Worm (Caenorhabditis elegans): Measurements from ENCODE around the gene nlp-79.

ce11 chrIV:13121396-13121795 is 28.0 kb upstream of the nlp-79 start:
- no peak for TF ChIP-seq D2030.7 (GFP tag; IDR thresholded peaks at IDR 0.05)
- TF ChIP-seq hmg-1.2 (GFP tag; IDR thresholded peaks at IDR 0.05) = no peak
- TF ChIP-seq xnd-1 (tag; optimal IDR thresholded peaks at IDR 0.05) = no peak
- TF ChIP-seq dpff-1 (tag; optimal IDR thresholded peaks at IDR 0.05) = no peak
- no peak for TF ChIP-seq ztf-25 (GFP tag; IDR thresholded peaks at IDR 0.05)
- TF ChIP-seq madf-8 (GFP tag; conservative IDR thresholded peaks at IDR 0.05) = no peak
- no peak for TF ChIP-seq ztf-18 (tag; optimal IDR thresholded peaks at IDR 0.05)
- no peak for TF ChIP-seq zfh-2 (GFP tag; conservative IDR thresholded peaks at IDR 0.05)
- no peak for TF ChIP-seq pha-4 (tag; optimal IDR thresholded peaks at IDR 0.05)
- no peak for TF ChIP-seq B0336.3 (GFP tag; IDR thresholded peaks at IDR 0.05)
- no peak for TF ChIP-seq Y67H2A.10 (GFP tag; conservative IDR thresholded peaks at IDR 0.05)
- no peak for TF ChIP-seq B0261.1 (tag; optimal IDR thresholded peaks at IDR 0.05)
